Worm (Caenorhabditis elegans): ENCODE data around the gene C01G10.15.

Gene C01G10.15

ce11 chrV:15054733-15055132 is 32.4 kb downstream of the C01G10.15 start:
- no peak for TF ChIP-seq flt-1 (GFP tag; IDR thresholded peaks at IDR 0.05)

ce11 chrV:15052368-15052767 is 34.7 kb downstream of the C01G10.15 start, which contains the start of the genes fbxa-82 and C25D7.5:
TSS of gene fbxa-82 (minus strand) at chrV:15052530.
TSS of gene C25D7.5 (plus strand) at chrV:15052650.
- no peak for TF ChIP-seq T22C8.4 (GFP tag; IDR thresholded peaks at IDR 0.05)
- no peak for TF ChIP-seq med-1 (GFP tag; optimal IDR thresholded peaks at IDR 0.05; ENCODE audit: insufficient read depth)

ce11 chrV:15051720-15052119 is 35.4 kb downstream of the C01G10.15 start:
- TF ChIP-seq med-1 (GFP tag; optimal IDR thresholded peaks at IDR 0.05; ENCODE audit: insufficient read depth) (no peak), tab-1 (GFP tag; IDR thresholded peaks at IDR 0.05) (no peak), ztf-23 (GFP tag; IDR thresholded peaks at IDR 0.05) (no peak), flt-1 (GFP tag; IDR thresholded peaks at IDR 0.05) (no peak), ref-1 (GFP tag; conservative IDR thresholded peaks at IDR 0.05) (no peak), ztf-29 (GFP tag; IDR thresholded peaks at IDR 0.05) (no peak), cog-1 (tag; optimal IDR thresholded peaks at IDR 0.05) (no peak), klf-2 (GFP tag; conservative IDR thresholded peaks at IDR 0.05) (no peak), T22C8.4 (GFP tag; IDR thresholded peaks at IDR 0.05) (no peak)

- TF ChIP-seq T22C8.4 (GFP tag; IDR thresholded peaks at IDR 0.05) (no peak), cog-1 (tag; optimal IDR thresholded peaks at IDR 0.05) (no peak), ztf-23 (GFP tag; IDR thresholded peaks at IDR 0.05) (no peak), klf-2 (GFP tag; conservative IDR thresholded peaks at IDR 0.05) (no peak), flt-1 (GFP tag; IDR thresholded peaks at IDR 0.05) (no peak), tab-1 (GFP tag; IDR thresholded peaks at IDR 0.05) (no peak), ref-1 (GFP tag; conservative IDR thresholded peaks at IDR 0.05) (no peak), ztf-29 (GFP tag; IDR thresholded peaks at IDR 0.05) (no peak), med-1 (GFP tag; optimal IDR thresholded peaks at IDR 0.05; ENCODE audit: insufficient read depth) (no peak)
Observed at ce11 chrV:15048107-15048506, 39.0 kb downstream of the C01G10.15 start, which contains the start of gene sdc-3. TSS of gene sdc-3 (minus strand) at chrV:15048207.
